Worm (Caenorhabditis elegans) whole organism, L4 larva: ENCODE results near the gene npax-3.
A peak's percentile ranks its signal among the peaks of the same experiment; 100 is the strongest.

Experiments used
- R02D3.7 ChIP-seq: fragments of 150-350 bp; sonication (generic microtip); optimal IDR thresholded peaks from 3 replicates; lab custom pipeline; 2014; ENCODE audit warnings: missing biosample characterization, missing genetic modification characterization
- egl-43 ChIP-seq: fragments of 200-800 bp; sonication (Bioruptor generic); IDR thresholded peaks from 2 replicates; pipeline ENCODE4 v1.3.6; 2022; ENCODE audit warnings: missing genetic modification reagents, missing genetic modification characterization, missing compliant biosample characterization
- lin-39 ChIP-seq: fragments of 150-350 bp; optimal IDR thresholded peaks from 2 replicates; lab custom pipeline; 2014; ENCODE audit warnings: missing biosample characterization, missing genetic modification reagents, missing genetic modification characterization
- lsy-2 ChIP-seq, 2 experiments: fragments of 150-350 bp in 1 of 2; sonication (generic microtip) in 1 of 2; optimal IDR thresholded peaks; 2 replicates each; lab custom pipeline; 2014 to 2017; ENCODE audit warnings: missing biosample characterization in 2 of 2, missing genetic modification characterization in 2 of 2
- nhr-237 ChIP-seq: sonication (generic microtip); optimal IDR thresholded peaks from 2 replicates; lab custom pipeline; 2017; ENCODE audit warnings: missing biosample characterization, missing genetic modification characterization
- nhr-77 ChIP-seq: fragments of 150-350 bp; optimal IDR thresholded peaks from 2 replicates; lab custom pipeline; 2014; ENCODE audit warnings: missing biosample characterization, missing genetic modification characterization
- unc-39 ChIP-seq: sonication (generic microtip); optimal IDR thresholded peaks from 2 replicates; lab custom pipeline; 2017; ENCODE audit warnings: missing biosample characterization, missing genetic modification characterization
- zag-1 ChIP-seq: fragments of 150-350 bp; optimal IDR thresholded peaks from 2 replicates; lab custom pipeline; 2014; ENCODE audit warnings: missing biosample characterization, missing genetic modification characterization

- TF ChIP-seq egl-43 (GFP tag; lab: Robert Waterston, UW) (0 out of 2 replicates have a peak, but pooled peaks have one; percentile 23), nhr-237 (tag; lab: Kevin White, UChicago) (no peak), lsy-2 (tag; optimal IDR thresholded peaks at IDR 0.05; lab: Kevin White, UChicago) (no peak), zag-1 (tag; lab: Kevin White, UChicago) (no peak), lin-39 (tag; lab: Kevin White, UChicago) (no peak), nhr-77 (tag; lab: Kevin White, UChicago) (no peak), unc-39 (tag; lab: Kevin White, UChicago) (no peak), R02D3.7 (tag; lab: Kevin White, UChicago) (no peak)
These were observed 2.6 kb downstream of the npax-3 start for ce11 chrIV:10825383-10825782.
